Fruit fly (Drosophila melanogaster) Kc167 (cell line): ENCODE results near the gene CG43844.

ENCODE experiments used
- Myc ChIP-seq: fragments of >200 bp; optimal IDR thresholded peaks from 2 replicates; lab custom pipeline; 2017; ENCODE audit warnings: missing external identifiers
- Sin3A ChIP-seq: fragments of >200 bp; optimal IDR thresholded peaks from 2 replicates; lab custom pipeline; 2018; ENCODE audit warnings: missing external identifiers
- h ChIP-seq: fragments of >200 bp; optimal IDR thresholded peaks from 3 replicates; lab custom pipeline; 2018; ENCODE audit warnings: missing external identifiers
- psq ChIP-seq: fragments of >200 bp; optimal IDR thresholded peaks from 2 replicates; lab custom pipeline; 2017; ENCODE audit warnings: missing external identifiers

dm6 chr3R:21885450-21885849, 3.9 kb upstream of the CG43844 start, which contains the start of gene CG17819:
- no peak for TF ChIP-seq psq (lab: Kevin White, UChicago)
- no peak for TF ChIP-seq h (lab: Kevin White, UChicago)
- TF ChIP-seq Sin3A (lab: Kevin White, UChicago), result no peak
- no peak for TF ChIP-seq Myc (lab: Kevin White, UChicago)
